Worm (Caenorhabditis elegans) whole organism, L3 larva: ENCODE results near the gene Y116A8A.2.

ENCODE experiments used
- R02D3.7 ChIP-seq: fragments of 150-350 bp; optimal IDR thresholded peaks from 2 replicates; lab custom pipeline; 2014; ENCODE audit warnings: missing biosample characterization, missing genetic modification characterization
- ama-1 ChIP-seq: fragments of 150-350 bp; optimal IDR thresholded peaks from 2 replicates; lab custom pipeline; 2018
- ceh-16 ChIP-seq: sonication (generic microtip); optimal IDR thresholded peaks from 2 replicates; lab custom pipeline; 2017; ENCODE audit warnings: missing biosample characterization, missing genetic modification characterization
- ceh-28 ChIP-seq: fragments of 150-350 bp; optimal IDR thresholded peaks from 2 replicates; lab custom pipeline; 2014; ENCODE audit warnings: missing biosample characterization, missing genetic modification reagents, missing genetic modification characterization
- ceh-9 ChIP-seq: sonication (generic microtip); optimal IDR thresholded peaks from 2 replicates; lab custom pipeline; 2018; ENCODE audit warnings: missing biosample characterization, missing genetic modification characterization
- daf-12 ChIP-seq: fragments of 150-350 bp; optimal IDR thresholded peaks from 2 replicates; lab custom pipeline; 2014; ENCODE audit warnings: missing biosample characterization, missing genetic modification reagents, missing genetic modification characterization
- egl-27 ChIP-seq: sonication (generic microtip); optimal IDR thresholded peaks from 4 replicates; lab custom pipeline; 2017; ENCODE audit warnings: missing biosample characterization, missing genetic modification reagents, missing genetic modification characterization
- egl-5 ChIP-seq: fragments of 150-350 bp; optimal IDR thresholded peaks from 2 replicates; lab custom pipeline; 2017; ENCODE audit warnings: missing biosample characterization, missing genetic modification reagents, missing genetic modification characterization, inconsistent platforms
- elt-1 ChIP-seq: fragments of 150-350 bp; optimal IDR thresholded peaks from 2 replicates; lab custom pipeline; 2014; ENCODE audit warnings: missing biosample characterization, missing genetic modification characterization
- elt-3 ChIP-seq, 3 experiments: fragments of 150-350 bp in 1 of 3; sonication (generic microtip) in 2 of 3; optimal IDR thresholded peaks; 2 replicates in 2 of 3; 4 replicates in 1 of 3; lab custom pipeline; 2014 to 2017; ENCODE audit warnings: missing biosample characterization in 3 of 3, missing genetic modification characterization in 3 of 3
- fkh-2 ChIP-seq: fragments of 150-350 bp; optimal IDR thresholded peaks from 2 replicates; lab custom pipeline; 2014; ENCODE audit warnings: missing biosample characterization, missing genetic modification reagents, missing genetic modification characterization
- fos-1 ChIP-seq: fragments of 150-350 bp; optimal IDR thresholded peaks from 2 replicates; lab custom pipeline; 2014; ENCODE audit warnings: missing biosample characterization, missing genetic modification characterization
- hmg-11 ChIP-seq: sonication (generic microtip); optimal IDR thresholded peaks from 2 replicates; lab custom pipeline; 2016; ENCODE audit warnings: missing genetic modification characterization, missing compliant biosample characterization
- jun-1 ChIP-seq: fragments of 150-350 bp; optimal IDR thresholded peaks from 2 replicates; lab custom pipeline; 2014; ENCODE audit warnings: missing biosample characterization, missing genetic modification reagents, missing genetic modification characterization
- lin-15B ChIP-seq: fragments of 150-350 bp; optimal IDR thresholded peaks from 2 replicates; lab custom pipeline; 2014; ENCODE audit warnings: missing biosample characterization, missing genetic modification characterization
- lsy-12 ChIP-seq: sonication (generic microtip); optimal IDR thresholded peaks from 2 replicates; lab custom pipeline; 2016; ENCODE audit warnings: mild to moderate bottlenecking, missing genetic modification characterization, missing compliant biosample characterization
- mml-1 ChIP-seq: fragments of 150-350 bp; sonication (generic microtip); optimal IDR thresholded peaks from 3 replicates; lab custom pipeline; 2014; ENCODE audit warnings: missing biosample characterization, missing genetic modification characterization
- nfya-1 ChIP-seq: sonication (generic microtip); optimal IDR thresholded peaks from 2 replicates; lab custom pipeline; 2017; ENCODE audit warnings: missing genetic modification characterization, mild to moderate bottlenecking, missing compliant biosample characterization, antibody characterized with exemption, moderate library complexity; ENCODE audit not compliant: insufficient read depth
- nhr-11 ChIP-seq: fragments of 150-350 bp; optimal IDR thresholded peaks from 2 replicates; lab custom pipeline; 2014; ENCODE audit warnings: missing biosample characterization, missing genetic modification characterization
- nhr-12 ChIP-seq: fragments of 150-350 bp; optimal IDR thresholded peaks from 2 replicates; lab custom pipeline; 2014; ENCODE audit warnings: missing biosample characterization, missing genetic modification characterization
- nhr-23 ChIP-seq: fragments of 150-350 bp; optimal IDR thresholded peaks from 2 replicates; lab custom pipeline; 2014; ENCODE audit warnings: missing biosample characterization, missing genetic modification reagents, missing genetic modification characterization
- nhr-28 ChIP-seq: fragments of 150-350 bp; optimal IDR thresholded peaks from 2 replicates; lab custom pipeline; 2014; ENCODE audit warnings: missing biosample characterization, missing genetic modification characterization
- nhr-43 ChIP-seq: sonication (generic microtip); optimal IDR thresholded peaks from 2 replicates; lab custom pipeline; 2016; ENCODE audit warnings: mild to moderate bottlenecking, missing genetic modification characterization, missing compliant biosample characterization; ENCODE audit not compliant: poor library complexity, severe bottlenecking
- nhr-67 ChIP-seq: fragments of 150-350 bp; optimal IDR thresholded peaks from 2 replicates; lab custom pipeline; 2014; ENCODE audit warnings: missing biosample characterization, missing genetic modification characterization
- pha-4 ChIP-seq: fragments of 150-350 bp; optimal IDR thresholded peaks from 2 replicates; lab custom pipeline; 2014; ENCODE audit warnings: missing biosample characterization, missing genetic modification reagents, missing genetic modification characterization
- pqm-1 ChIP-seq: fragments of 150-350 bp; optimal IDR thresholded peaks from 2 replicates; lab custom pipeline; 2017; ENCODE audit warnings: missing biosample characterization, missing genetic modification characterization, inconsistent platforms
- sea-2 ChIP-seq: fragments of 150-350 bp; sonication (generic microtip); optimal IDR thresholded peaks from 4 replicates; lab custom pipeline; 2014; ENCODE audit warnings: missing biosample characterization, missing genetic modification reagents, missing genetic modification characterization
- snpc-4 ChIP-seq: fragments of 150-350 bp; optimal IDR thresholded peaks from 2 replicates; lab custom pipeline; 2014; ENCODE audit warnings: missing biosample characterization, missing genetic modification characterization
- tbx-2 ChIP-seq: sonication (generic microtip); optimal IDR thresholded peaks from 2 replicates; lab custom pipeline; 2016; ENCODE audit warnings: mild to moderate bottlenecking, missing genetic modification characterization, missing compliant biosample characterization
- unc-39 ChIP-seq: sonication (generic microtip); optimal IDR thresholded peaks from 4 replicates; lab custom pipeline; 2017; ENCODE audit warnings: missing biosample characterization, missing genetic modification characterization
- unc-62 ChIP-seq: fragments of 150-350 bp; sonication (generic microtip); optimal IDR thresholded peaks from 4 replicates; lab custom pipeline; 2014; ENCODE audit warnings: missing biosample characterization, missing genetic modification reagents, missing genetic modification characterization
- zag-1 ChIP-seq: fragments of 150-350 bp; optimal IDR thresholded peaks from 2 replicates; lab custom pipeline; 2014; ENCODE audit warnings: missing biosample characterization, missing genetic modification characterization

Gene Y116A8A.2

DNA sequence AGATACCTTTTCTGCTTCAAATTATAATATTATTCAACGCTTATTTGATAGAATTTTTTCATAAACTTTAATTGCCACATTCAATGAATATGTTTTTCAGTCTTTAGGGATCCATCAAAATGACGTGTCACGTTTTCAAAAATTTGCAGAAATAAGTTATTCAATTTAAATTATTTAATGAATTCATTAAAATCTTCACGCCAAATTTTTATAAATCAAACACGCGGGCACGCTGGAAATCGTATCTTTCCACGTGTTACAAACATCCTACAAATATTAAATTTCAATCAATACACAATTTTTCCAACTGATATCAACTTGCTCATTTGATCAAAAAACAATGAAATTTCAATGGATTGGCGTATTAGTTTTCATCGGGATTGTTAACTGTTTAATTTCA, 8.8 kb upstream of the Y116A8A.2 start, which contains the start of gene Y116A8A.4:
Gene Y116A8A.4, plus strand, starts transcription at position 301 of the 400 bp plus-strand sequence.
- no peak for TF ChIP-seq pqm-1 (tag; lab: Kevin White, UChicago)
- TF ChIP-seq nhr-67 (tag; lab: Kevin White, UChicago), result no peak
- TF ChIP-seq elt-3 (tag; optimal IDR thresholded peaks at IDR 0.05; lab: Kevin White, UChicago), result no peak
- TF ChIP-seq egl-5 (tag; lab: Kevin White, UChicago), result no peak
- TF ChIP-seq tbx-2 (tag; lab: Kevin White, UChicago), result no peak

DNA sequence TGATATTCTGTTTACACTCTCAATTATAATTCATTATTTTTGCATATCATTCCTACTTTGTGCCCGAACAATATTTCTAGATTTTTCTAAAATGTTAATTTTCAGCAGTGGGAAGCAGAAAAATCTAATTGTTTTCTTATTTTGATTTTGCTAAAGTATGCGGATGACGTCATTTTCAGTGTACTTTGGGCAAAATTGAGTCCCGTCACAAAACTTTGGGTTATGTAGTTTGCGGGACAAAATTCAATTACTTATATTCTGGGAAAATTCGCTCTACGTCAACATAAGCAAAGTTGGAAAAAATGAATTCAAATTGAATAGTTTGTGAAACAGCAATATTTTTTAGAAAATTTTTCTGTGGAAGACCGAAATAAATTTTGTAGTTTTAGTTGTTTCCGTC, 1.6 kb downstream of the Y116A8A.2 start:
- TF ChIP-seq elt-1 (tag; lab: Kevin White, UChicago), result no peak
- no peak for TF ChIP-seq lin-15B (tag; lab: Kevin White, UChicago)
- no peak for TF ChIP-seq nfya-1 (tag; lab: Kevin White, UChicago)
- TF ChIP-seq lsy-12, result no peak
- TF ChIP-seq ama-1 (lab: Kevin White, UChicago), result no peak
- no peak for TF ChIP-seq tbx-2 (tag; lab: Kevin White, UChicago)
- no peak for TF ChIP-seq pqm-1 (tag; lab: Kevin White, UChicago)
- no peak for TF ChIP-seq mml-1
- TF ChIP-seq ceh-16 (tag; lab: Kevin White, UChicago), result no peak
- no peak for TF ChIP-seq unc-62 (GFP tag; lab: Kevin White, UChicago)
- TF ChIP-seq jun-1 (tag; lab: Kevin White, UChicago), result no peak
- no peak for TF ChIP-seq R02D3.7
- TF ChIP-seq nhr-28 (tag; lab: Kevin White, UChicago), result no peak
- no peak for TF ChIP-seq nhr-11 (tag; lab: Kevin White, UChicago)
- no peak for TF ChIP-seq zag-1
- TF ChIP-seq hmg-11 (tag; lab: Kevin White, UChicago), result no peak
- TF ChIP-seq, all 47 proteins: peak for 0

ce11 chrIV:16806352-16806751, 7.4 kb downstream of the Y116A8A.2 start, which contains the start of gene clec-193:
TSS of gene clec-193 (minus strand) at chrIV:16806452.
- TF ChIP-seq elt-1 (tag; lab: Kevin White, UChicago) (no peak), fkh-2 (no peak), lin-15B (tag; lab: Kevin White, UChicago) (no peak), unc-62 (GFP tag; lab: Kevin White, UChicago) (no peak), nhr-28 (tag; lab: Kevin White, UChicago) (no peak), sea-2 (GFP tag; lab: Kevin White, UChicago) (no peak), daf-12 (tag; lab: Kevin White, UChicago) (no peak), jun-1 (tag; lab: Kevin White, UChicago) (no peak), hmg-11 (tag; lab: Kevin White, UChicago) (no peak), egl-27 (tag; lab: Kevin White, UChicago) (no peak)

ce11 chrIV:16787024-16787423, 26.7 kb downstream of the Y116A8A.2 start, which contains the start of gene Y43D4A.6:
TSS of gene Y43D4A.6 (plus strand) at chrIV:16787324.
- TF ChIP-seq fkh-2 (no peak), fos-1 (tag; lab: Kevin White, UChicago) (no peak), nhr-12 (tag; lab: Kevin White, UChicago) (no peak), nhr-43 (tag; lab: Kevin White, UChicago) (no peak), pqm-1 (tag; lab: Kevin White, UChicago) (no peak), unc-39 (tag; lab: Kevin White, UChicago) (no peak), ceh-28 (tag; lab: Kevin White, UChicago) (no peak), snpc-4 (tag; lab: Kevin White, UChicago) (no peak), egl-27 (tag; lab: Kevin White, UChicago) (no peak), nhr-23 (tag; lab: Kevin White, UChicago) (no peak), lin-15B (tag; lab: Kevin White, UChicago) (no peak), ama-1 (lab: Kevin White, UChicago) (no peak)
- TF ChIP-seq, all 47 proteins: peak for 0

DNA sequence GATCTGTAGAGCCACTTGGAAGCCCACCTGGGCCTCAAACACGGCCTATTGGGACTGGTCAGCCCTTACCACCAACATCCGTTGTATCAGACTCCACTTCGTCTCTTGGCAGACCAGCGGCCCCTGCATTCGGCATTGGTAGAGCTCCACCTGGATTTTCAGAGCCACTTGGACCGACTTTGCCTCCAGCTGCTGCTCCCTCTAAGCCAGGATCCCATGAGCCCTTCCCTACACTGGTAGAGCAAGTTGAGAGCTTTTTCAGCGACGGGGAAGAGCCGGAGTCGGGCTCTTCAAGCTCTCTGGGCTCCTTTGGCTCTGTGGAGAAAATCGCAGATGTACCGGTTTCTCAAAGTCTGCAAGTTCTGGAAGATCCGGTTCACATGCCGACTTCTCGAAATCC, 35.1 kb downstream of the Y116A8A.2 start:
- TF ChIP-seq ceh-9 (tag; lab: Kevin White, UChicago) (no peak), zag-1 (no peak), nhr-67 (tag; lab: Kevin White, UChicago) (no peak), pha-4 (tag; lab: Kevin White, UChicago) (no peak), ceh-16 (tag; lab: Kevin White, UChicago) (no peak)
